Worm (Caenorhabditis elegans) whole organism, L2 larva: ENCODE measurements around the gene Y71H2AM.20.

Experiments used
- F13H6.1 ChIP-seq: sonication (generic microtip); optimal IDR thresholded peaks from 2 replicates; lab custom pipeline; 2016; ENCODE audit warnings: missing genetic modification characterization, missing compliant biosample characterization
- R02D3.7 ChIP-seq: fragments of 150-350 bp; optimal IDR thresholded peaks from 2 replicates; lab custom pipeline; 2014; ENCODE audit warnings: missing biosample characterization, missing genetic modification characterization
- ZK546.5 ChIP-seq: sonication (generic microtip); optimal IDR thresholded peaks from 2 replicates; lab custom pipeline; 2017; ENCODE audit warnings: missing biosample characterization, missing genetic modification characterization
- alr-1 ChIP-seq: fragments of 150-350 bp; optimal IDR thresholded peaks from 2 replicates; lab custom pipeline; 2014; ENCODE audit warnings: missing biosample characterization, missing genetic modification characterization
- aly-2 ChIP-seq: fragments of 150-350 bp; optimal IDR thresholded peaks from 2 replicates; lab custom pipeline; 2014; ENCODE audit warnings: missing biosample characterization, missing genetic modification characterization
- ceh-16 ChIP-seq: fragments of 150-350 bp; optimal IDR thresholded peaks from 2 replicates; lab custom pipeline; 2014; ENCODE audit warnings: missing biosample characterization, missing genetic modification characterization
- gmeb-1 ChIP-seq: fragments of 150-350 bp; optimal IDR thresholded peaks from 2 replicates; lab custom pipeline; 2014; ENCODE audit warnings: missing biosample characterization, missing genetic modification characterization
- nhr-11 ChIP-seq: fragments of 150-350 bp; optimal IDR thresholded peaks from 2 replicates; lab custom pipeline; 2014; ENCODE audit warnings: missing biosample characterization, missing genetic modification characterization
- nhr-12 ChIP-seq: fragments of 150-350 bp; optimal IDR thresholded peaks from 2 replicates; lab custom pipeline; 2014; ENCODE audit warnings: missing biosample characterization, missing genetic modification characterization
- nhr-129 ChIP-seq: fragments of 150-350 bp; optimal IDR thresholded peaks from 2 replicates; lab custom pipeline; 2014; ENCODE audit warnings: missing biosample characterization, missing genetic modification characterization
- skn-1 ChIP-seq: sonication (generic microtip); optimal IDR thresholded peaks from 2 replicates; lab custom pipeline; 2017; ENCODE audit warnings: missing biosample characterization, missing genetic modification characterization
- unc-62 ChIP-seq: fragments of 150-350 bp; optimal IDR thresholded peaks from 2 replicates; lab custom pipeline; 2014; ENCODE audit warnings: missing biosample characterization, missing genetic modification reagents, missing genetic modification characterization

DNA sequence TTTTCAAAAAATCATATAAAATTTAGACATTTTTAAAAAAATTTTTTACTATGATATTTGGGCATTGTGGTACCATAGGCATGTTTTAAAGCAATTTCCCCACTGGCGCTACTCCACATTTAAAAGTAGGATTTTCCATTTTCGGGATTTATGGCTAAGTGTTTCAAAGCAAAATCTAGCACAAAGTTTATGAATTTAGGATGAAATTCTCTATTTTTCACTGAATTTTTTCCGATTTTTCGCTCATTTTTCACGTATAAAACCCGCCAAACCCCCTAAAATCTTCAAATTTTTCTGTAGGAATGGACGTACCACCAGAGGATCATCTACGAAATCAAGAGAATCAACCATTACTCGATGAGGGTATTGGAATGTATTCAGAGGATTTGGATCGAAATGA, 33.2 kb upstream of the Y71H2AM.20 start, which contains the start of gene pipp-4P:
- TF ChIP-seq ceh-16: no peak
- TF ChIP-seq ZK546.5 (tag; lab: Kevin White, UChicago): no peak
- no peak for TF ChIP-seq gmeb-1
- no peak for TF ChIP-seq R02D3.7 (tag; lab: Kevin White, UChicago)
- TF ChIP-seq skn-1 (tag; lab: Kevin White, UChicago): no peak
- no peak for TF ChIP-seq nhr-129
- TF ChIP-seq nhr-12 (tag; lab: Kevin White, UChicago): no peak
- no peak for TF ChIP-seq nhr-11 (tag; lab: Kevin White, UChicago)
- TF ChIP-seq alr-1 (tag; lab: Kevin White, UChicago): no peak
- TF ChIP-seq unc-62 (GFP tag; lab: Kevin White, UChicago): no peak
- no peak for TF ChIP-seq F13H6.1 (tag; lab: Kevin White, UChicago)
- no peak for TF ChIP-seq aly-2 (tag; lab: Kevin White, UChicago)
